Fruit fly (Drosophila melanogaster) whole organism, embryonic: ENCODE data around the gene InR.
A peak's percentile ranks its signal among the peaks of the same experiment; 100 is the strongest.

ENCODE experiments used
- ATbp ChIP-seq: fragments of 200-800 bp; sonication (Bioruptor generic); optimal IDR thresholded peaks from 2 replicates; lab custom pipeline; 2017; ENCODE audit warnings: missing biosample characterization, mild to moderate bottlenecking, missing genetic modification characterization, missing genetic modification reagents
- Ada2b ChIP-seq: fragments of 200-800 bp; sonication (Bioruptor generic); IDR thresholded peaks from 2 replicates; pipeline ENCODE4 v1.3.6; 2022; ENCODE audit warnings: missing biosample characterization, missing genetic modification characterization
- CG1024 ChIP-seq: fragments of 200-800 bp; sonication (Bioruptor generic); IDR thresholded peaks from 2 replicates; pipeline ENCODE4 v1.3.6; 2022; ENCODE audit warnings: missing biosample characterization, missing genetic modification characterization
- CG10274 ChIP-seq: fragments of 200-800 bp; sonication (Bioruptor generic); optimal IDR thresholded peaks from 3 replicates; lab custom pipeline; 2017; ENCODE audit warnings: missing biosample characterization, mild to moderate bottlenecking, missing genetic modification characterization
- CG10543 ChIP-seq: fragments of 200-800 bp; sonication (Bioruptor generic); optimal IDR thresholded peaks from 3 replicates; lab custom pipeline; 2017; ENCODE audit warnings: missing biosample characterization, mild to moderate bottlenecking, missing genetic modification characterization, moderate library complexity
- CG11398 ChIP-seq: fragments of 200-800 bp; sonication (Bioruptor generic); optimal IDR thresholded peaks from 2 replicates; lab custom pipeline; 2016; ENCODE audit warnings: missing biosample characterization, missing genetic modification characterization
- CG15011 ChIP-seq: fragments of 200-800 bp; sonication (Bioruptor generic); optimal IDR thresholded peaks from 3 replicates; lab custom pipeline; 2018; ENCODE audit warnings: missing biosample characterization, mild to moderate bottlenecking, missing genetic modification characterization
- CG15696 ChIP-seq: fragments of 200-800 bp; sonication (Bioruptor generic); optimal IDR thresholded peaks from 2 replicates; lab custom pipeline; 2019; ENCODE audit warnings: missing biosample characterization, mild to moderate bottlenecking, missing genetic modification characterization, moderate library complexity
- CG1602 ChIP-seq: fragments of 200-800 bp; sonication (Bioruptor generic); optimal IDR thresholded peaks from 3 replicates; lab custom pipeline; 2016; ENCODE audit warnings: missing biosample characterization, missing genetic modification characterization
- CG16815 ChIP-seq: fragments of 200-800 bp; sonication (Bioruptor generic); optimal IDR thresholded peaks from 3 replicates; lab custom pipeline; 2017; ENCODE audit warnings: missing biosample characterization, mild to moderate bottlenecking, missing genetic modification characterization
- CG17612 ChIP-seq: fragments of 200-800 bp; sonication (Bioruptor generic); IDR thresholded peaks from 2 replicates; pipeline ENCODE4 v1.3.6; 2022; ENCODE audit warnings: missing biosample characterization, missing genetic modification characterization
- CG2120 ChIP-seq: fragments of 200-800 bp; sonication (Bioruptor generic); optimal IDR thresholded peaks from 3 replicates; lab custom pipeline; 2016; ENCODE audit warnings: missing biosample characterization, missing genetic modification characterization
- CG2199 ChIP-seq: fragments of 200-800 bp; sonication (Bioruptor generic); IDR thresholded peaks from 3 replicates; pipeline ENCODE4 v1.3.6; 2022; ENCODE audit warnings: missing biosample characterization, missing genetic modification characterization
- CG2712 ChIP-seq: fragments of 200-800 bp; optimal IDR thresholded peaks from 3 replicates; lab custom pipeline; 2019; ENCODE audit warnings: missing biosample characterization, mild to moderate bottlenecking, missing genetic modification characterization, moderate library complexity
- CG30403 ChIP-seq: fragments of 200-800 bp; sonication (Bioruptor generic); optimal IDR thresholded peaks from 3 replicates; lab custom pipeline; 2016; ENCODE audit warnings: missing biosample characterization, missing genetic modification characterization
- CG31441 ChIP-seq: fragments of 200-800 bp; sonication (Bioruptor generic); IDR thresholded peaks from 2 replicates; pipeline ENCODE4 v1.3.6; 2022; ENCODE audit warnings: missing biosample characterization, missing genetic modification characterization
- CG43689 ChIP-seq: fragments of 200-800 bp; sonication (Bioruptor generic); IDR thresholded peaks from 2 replicates; pipeline ENCODE4 v1.3.6; 2022; ENCODE audit warnings: missing biosample characterization, missing genetic modification characterization
- CG4424 ChIP-seq: fragments of 200-800 bp; sonication (Bioruptor generic); optimal IDR thresholded peaks from 3 replicates; lab custom pipeline; 2016; ENCODE audit warnings: missing biosample characterization, missing genetic modification characterization
- CG6175 ChIP-seq: fragments of 200-800 bp; sonication (Bioruptor generic); IDR thresholded peaks from 3 replicates; pipeline ENCODE4 v1.3.6; 2022; ENCODE audit warnings: missing biosample characterization, missing genetic modification characterization
- CG7786 ChIP-seq: fragments of 200-800 bp; sonication (Bioruptor generic); optimal IDR thresholded peaks from 2 replicates; lab custom pipeline; 2016; ENCODE audit warnings: missing biosample characterization, missing genetic modification characterization
- CG8388 ChIP-seq: fragments of 200-800 bp; sonication (Bioruptor generic); optimal IDR thresholded peaks from 2 replicates; lab custom pipeline; 2019; ENCODE audit warnings: missing biosample characterization, mild to moderate bottlenecking, missing genetic modification characterization, moderate library complexity
- CG8924 ChIP-seq: fragments of 200-800 bp; optimal IDR thresholded peaks from 3 replicates; lab custom pipeline; 2019; ENCODE audit warnings: missing biosample characterization, mild to moderate bottlenecking, missing genetic modification characterization, moderate library complexity
- CG9609 ChIP-seq: fragments of 200-800 bp; sonication (Bioruptor generic); optimal IDR thresholded peaks from 3 replicates; lab custom pipeline; 2016; ENCODE audit warnings: missing biosample characterization, missing genetic modification characterization
- Chrac-16 ChIP-seq: fragments of 200-800 bp; sonication (Bioruptor generic); optimal IDR thresholded peaks from 3 replicates; lab custom pipeline; 2016; ENCODE audit warnings: missing biosample characterization, missing genetic modification characterization
- D19A ChIP-seq: fragments of 200-800 bp; optimal IDR thresholded peaks from 3 replicates; lab custom pipeline; 2019; ENCODE audit warnings: missing biosample characterization, mild to moderate bottlenecking, missing genetic modification characterization, moderate library complexity
- Fer1 ChIP-seq: fragments of 200-800 bp; sonication (Bioruptor generic); optimal IDR thresholded peaks from 2 replicates; lab custom pipeline; 2017; ENCODE audit warnings: missing biosample characterization, mild to moderate bottlenecking, missing genetic modification characterization
- GATAe ChIP-seq: fragments of 200-800 bp; sonication (Bioruptor generic); conservative IDR thresholded peaks from 2 replicates; pipeline ENCODE4 v1.3.6; 2022; ENCODE audit warnings: missing biosample characterization, missing genetic modification characterization
- Gug ChIP-seq: fragments of 200-800 bp; sonication (Bioruptor generic); IDR thresholded peaks from 4 replicates; pipeline ENCODE4 v1.3.6; 2022; ENCODE audit warnings: missing biosample characterization, missing genetic modification characterization
- H2.0 ChIP-seq: fragments of 200-800 bp; sonication (Bioruptor generic); IDR thresholded peaks from 2 replicates; pipeline ENCODE4 v1.3.6; 2022; ENCODE audit warnings: missing biosample characterization, missing genetic modification characterization
- Hr39 ChIP-seq: fragments of >200 bp; optimal IDR thresholded peaks from 2 replicates; lab custom pipeline; 2017
- MBD-R2 ChIP-seq: fragments of 200-800 bp; sonication (Bioruptor generic); IDR thresholded peaks from 2 replicates; pipeline ENCODE4 v1.3.6; 2022; ENCODE audit warnings: missing biosample characterization, missing genetic modification characterization
- MTF-1 ChIP-seq: fragments of 200-800 bp; sonication (Bioruptor generic); optimal IDR thresholded peaks from 2 replicates; lab custom pipeline; 2018; ENCODE audit warnings: missing biosample characterization, mild to moderate bottlenecking, missing genetic modification characterization, borderline replicate concordance
- NfI ChIP-seq: fragments of 200-800 bp; sonication (Bioruptor generic); optimal IDR thresholded peaks from 3 replicates; lab custom pipeline; 2018; ENCODE audit warnings: missing biosample characterization, mild to moderate bottlenecking, missing genetic modification characterization, moderate library complexity
- Scr ChIP-seq: fragments of 200-800 bp; sonication (Bioruptor generic); IDR thresholded peaks from 2 replicates; pipeline ENCODE4 v1.3.6; 2022; ENCODE audit warnings: missing biosample characterization, missing genetic modification characterization; ENCODE audit not compliant: partially characterized antibody
- Ssrp ChIP-seq: fragments of 200-800 bp; sonication (Bioruptor generic); optimal IDR thresholded peaks from 2 replicates; lab custom pipeline; 2018; ENCODE audit warnings: missing biosample characterization, mild to moderate bottlenecking, missing genetic modification characterization, moderate library complexity
- TFAM ChIP-seq: fragments of 200-800 bp; sonication (Bioruptor generic); optimal IDR thresholded peaks from 2 replicates; lab custom pipeline; 2017; ENCODE audit warnings: missing biosample characterization, missing genetic modification characterization, inconsistent platforms
- Trl ChIP-seq, 3 experiments: fragments of >200 bp in 2 of 3; fragments of 200-800 bp in 1 of 3; sonication (Bioruptor generic) in 1 of 3; optimal IDR thresholded peaks; 2 replicates in 1 of 3; 3 replicates in 2 of 3; lab custom pipeline; 2016 to 2017; ENCODE audit warnings: missing biosample characterization in 1 of 3, missing genetic modification characterization in 1 of 3
- ac ChIP-seq: fragments of 200-800 bp; sonication (Bioruptor generic); optimal IDR thresholded peaks from 3 replicates; lab custom pipeline; 2017; ENCODE audit warnings: missing biosample characterization, mild to moderate bottlenecking, missing genetic modification characterization
- amos ChIP-seq: fragments of 200-800 bp; sonication (Bioruptor generic); IDR thresholded peaks from 2 replicates; pipeline ENCODE4 v1.3.6; 2022; ENCODE audit warnings: missing biosample characterization, missing genetic modification characterization; ENCODE audit not compliant: partially characterized antibody
- br ChIP-seq: fragments of >200 bp; optimal IDR thresholded peaks from 2 replicates; lab custom pipeline; 2017
- chif ChIP-seq, 2 experiments: fragments of 200-800 bp; sonication (Bioruptor generic); optimal IDR thresholded peaks; 3 replicates each; lab custom pipeline; 2016; ENCODE audit warnings: missing biosample characterization in 2 of 2, missing genetic modification characterization in 2 of 2
- ci ChIP-seq: fragments of 200-800 bp; sonication (Bioruptor generic); IDR thresholded peaks from 3 replicates; pipeline ENCODE4 v1.3.6; 2022; ENCODE audit warnings: missing biosample characterization, missing genetic modification characterization
- da ChIP-seq: fragments of 200-800 bp; sonication (Bioruptor generic); optimal IDR thresholded peaks from 2 replicates; lab custom pipeline; 2016; ENCODE audit warnings: missing biosample characterization, missing genetic modification characterization
- dpn ChIP-seq, 2 experiments: fragments of 200-800 bp; sonication (Bioruptor generic); optimal IDR thresholded peaks; 3 replicates each; lab custom pipeline; 2016; ENCODE audit warnings: missing biosample characterization in 2 of 2, missing genetic modification characterization in 2 of 2
- gsb-n ChIP-seq: fragments of 200-800 bp; sonication (Bioruptor generic); optimal IDR thresholded peaks from 3 replicates; lab custom pipeline; 2018; ENCODE audit warnings: missing biosample characterization, mild to moderate bottlenecking, missing genetic modification characterization
- kah ChIP-seq: fragments of 200-800 bp; sonication (Bioruptor generic); optimal IDR thresholded peaks from 2 replicates; lab custom pipeline; 2018; ENCODE audit warnings: missing biosample characterization, mild to moderate bottlenecking, missing genetic modification characterization
- kni ChIP-seq: fragments of 200-800 bp; sonication (Bioruptor generic); optimal IDR thresholded peaks from 3 replicates; lab custom pipeline; 2017; ENCODE audit warnings: mild to moderate bottlenecking, missing biosample characterization, missing genetic modification reagents, missing genetic modification characterization
- mam ChIP-seq: fragments of 200-800 bp; sonication (Bioruptor generic); optimal IDR thresholded peaks from 3 replicates; lab custom pipeline; 2016; ENCODE audit warnings: missing biosample characterization, missing genetic modification characterization
- onecut ChIP-seq: fragments of 200-800 bp; sonication (Bioruptor generic); IDR thresholded peaks from 2 replicates; pipeline ENCODE4 v1.3.6; 2022; ENCODE audit warnings: missing biosample characterization, missing genetic modification characterization
- phol ChIP-seq: fragments of 200-800 bp; sonication (Bioruptor generic); optimal IDR thresholded peaks from 3 replicates; lab custom pipeline; 2018; ENCODE audit warnings: missing biosample characterization, mild to moderate bottlenecking, missing genetic modification characterization, moderate library complexity
- unc-4 ChIP-seq: fragments of 200-800 bp; sonication (Bioruptor generic); IDR thresholded peaks from 2 replicates; pipeline ENCODE4 v1.3.6; 2022; ENCODE audit warnings: missing biosample characterization, missing genetic modification characterization; ENCODE audit not compliant: partially characterized antibody
- yki ChIP-seq: fragments of >200 bp; optimal IDR thresholded peaks from 3 replicates; lab custom pipeline; 2018
- zfh1 ChIP-seq: fragments of 200-800 bp; sonication (Bioruptor generic); IDR thresholded peaks from 3 replicates; pipeline ENCODE4 v1.3.6; 2022; ENCODE audit warnings: missing biosample characterization, missing genetic modification characterization

The InR gene

DNA sequence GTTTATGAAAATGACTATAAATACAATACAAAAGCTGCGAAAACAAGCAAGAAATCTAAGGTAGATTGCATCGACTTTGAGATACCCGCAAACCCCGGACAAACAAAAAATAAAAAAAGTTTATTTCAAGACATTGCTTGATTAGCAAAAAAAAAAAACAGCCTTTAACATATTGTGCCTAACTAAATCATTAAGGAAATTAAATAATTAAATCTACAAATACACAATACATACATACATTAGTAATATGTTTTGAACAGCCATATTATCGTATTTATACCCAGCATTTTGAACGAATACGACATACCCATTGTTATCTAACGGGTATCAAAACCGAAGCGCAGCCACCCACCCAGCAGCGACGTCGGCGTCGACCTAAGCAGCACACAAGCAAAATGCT, 6.2 kb downstream of the InR start (continued):
- TF ChIP-seq CG30403 (peak; percentile 71), Scr (GFP tag; lab: Robert Waterston, UW) (no peak), ac (GFP tag; lab: Kevin White, UChicago) (no peak), CG7786 (GFP tag; lab: Kevin White, UChicago) (peak; percentile 18), ATbp (GFP tag; lab: Kevin White, UChicago) (no peak), CG16815 (GFP tag; lab: Kevin White, UChicago) (peak; percentile 48), onecut (GFP tag; lab: Robert Waterston, UW) (no peak), MTF-1 (no peak), CG10543 (GFP tag; lab: Kevin White, UChicago) (no peak), D19A (no peak), CG2712 (tag; lab: Kevin White, UChicago) (peak; percentile 5), CG2199 (GFP tag; lab: Robert Waterston, UW) (no peak), CG2120 (peak; percentile 64), ci (no peak), CG8924 (no peak), Ada2b (no peak), unc-4 (no peak), Hr39 (lab: Kevin White, UChicago) (no peak), gsb-n (tag; lab: Kevin White, UChicago) (no peak), CG10274 (peak; percentile 33), zfh1 (GFP tag; lab: Robert Waterston, UW) (no peak), TFAM (GFP tag; lab: Kevin White, UChicago) (no peak), amos (GFP tag; lab: Robert Waterston, UW) (no peak), CG1602 (peak; percentile 17), CG1024 (GFP tag; lab: Robert Waterston, UW) (no peak), CG15696 (tag; lab: Kevin White, UChicago) (no peak), phol (tag; lab: Kevin White, UChicago) (peak; percentile 72), H2.0 (GFP tag; lab: Robert Waterston, UW) (no peak), CG17612 (no peak), CG9609 (GFP tag; lab: Kevin White, UChicago) (no peak), CG8388 (no peak), mam (peak; percentile 29), CG6175 (GFP tag; lab: Robert Waterston, UW) (no peak), br (lab: Kevin White, UChicago) (no peak), Gug (GFP tag; lab: Robert Waterston, UW) (peak; percentile 60; the same call in 1 of the 4 replicates), yki (lab: Kevin White, UChicago) (no peak), CG11398 (GFP tag; lab: Kevin White, UChicago) (no peak), kah (GFP tag; lab: Kevin White, UChicago) (no peak), Trl (optimal IDR thresholded peaks at IDR 0.05; lab: Kevin White, UChicago) (no peak), Trl (GFP tag; optimal IDR thresholded peaks at IDR 0.05; lab: Kevin White, UChicago) (no peak), CG4424 (GFP tag; lab: Kevin White, UChicago) (peak; percentile 46), da (GFP tag; lab: Kevin White, UChicago) (no peak), kni (GFP tag; lab: Kevin White, UChicago) (no peak), CG43689 (GFP tag; lab: Robert Waterston, UW) (no peak), NfI (GFP tag; lab: Kevin White, UChicago) (peak; percentile 3), chif (GFP tag; optimal IDR thresholded peaks at IDR 0.05; lab: Kevin White, UChicago) (no peak), dpn (GFP tag; optimal IDR thresholded peaks at IDR 0.05; lab: Kevin White, UChicago) (peak; percentile 18 to 34), MBD-R2 (GFP tag; lab: Robert Waterston, UW) (no peak), Fer1 (GFP tag; lab: Kevin White, UChicago) (no peak), CG15011 (GFP tag; lab: Kevin White, UChicago) (no peak), Ssrp (peak; percentile 57), GATAe (GFP tag; lab: Robert Waterston, UW) (no peak), Chrac-16 (GFP tag; lab: Kevin White, UChicago) (peak; percentile 58), CG31441 (no peak)
